Worm (Caenorhabditis elegans) whole organism, midembryonic: ENCODE data around the gene tax-6.

Source experiments
- T22C8.4 ChIP-seq: fragments of 200-800 bp; sonication (Bioruptor generic); IDR thresholded peaks from 2 replicates; pipeline ENCODE4 v1.3.6; 2022; ENCODE audit warnings: missing genetic modification characterization, missing compliant biosample characterization
- flt-1 ChIP-seq: fragments of 200-800 bp; sonication (Bioruptor generic); IDR thresholded peaks from 2 replicates; pipeline ENCODE4 v1.3.6; 2022; ENCODE audit warnings: missing genetic modification characterization, missing compliant biosample characterization
- med-1 ChIP-seq: sonication (generic microtip); optimal IDR thresholded peaks from 2 replicates; lab custom pipeline; 2017; ENCODE audit warnings: missing genetic modification characterization, mild to moderate bottlenecking, missing compliant biosample characterization, antibody characterized with exemption, missing genetic modification reagents; ENCODE audit not compliant: insufficient read depth
- ztf-29 ChIP-seq: fragments of 200-800 bp; sonication (Bioruptor generic); IDR thresholded peaks from 2 replicates; pipeline ENCODE4 v1.3.6; 2022; ENCODE audit warnings: missing genetic modification reagents, missing genetic modification characterization, missing compliant biosample characterization

DNA sequence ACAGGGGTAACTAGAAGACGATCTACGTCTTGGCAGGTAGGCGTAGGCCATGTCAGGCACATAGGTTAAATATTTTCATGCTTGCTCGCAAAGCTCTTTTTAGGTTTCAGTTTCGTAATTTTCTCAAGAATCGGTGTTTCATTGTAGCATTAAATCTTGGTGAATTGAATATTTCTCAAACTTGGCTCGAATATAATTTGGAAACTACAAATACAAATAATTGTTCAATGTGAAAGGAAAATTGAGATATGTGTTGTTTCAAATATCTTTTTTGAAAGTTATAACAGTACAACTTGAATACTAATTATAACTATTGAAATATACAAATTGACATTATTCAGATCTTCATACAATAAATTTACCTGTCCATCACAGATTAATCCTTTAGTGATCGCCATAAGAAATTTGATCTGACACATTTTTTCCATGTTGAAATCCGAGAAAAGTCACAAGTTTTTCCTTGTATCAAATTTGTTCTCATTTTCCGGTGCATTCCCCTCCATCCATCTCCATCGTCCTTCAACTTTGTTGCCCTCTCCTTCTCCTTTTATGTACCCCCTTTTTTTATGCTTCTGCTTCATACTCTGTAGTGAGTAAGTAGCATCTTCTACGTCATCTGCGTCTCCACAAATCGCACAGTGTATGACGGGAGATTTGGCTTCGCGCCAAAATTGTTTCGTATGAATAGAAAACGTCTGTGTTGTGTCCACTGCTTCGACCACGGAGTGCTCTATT, 22.9 kb upstream of the tax-6 start, which contains the start of gene C02F4.5:
- no peak for TF ChIP-seq ztf-29 (GFP tag; lab: Robert Waterston, UW)
- TF ChIP-seq med-1 (GFP tag; lab: Kevin White, UChicago), result no peak
- no peak for TF ChIP-seq T22C8.4 (GFP tag; lab: Robert Waterston, UW)
- TF ChIP-seq flt-1 (GFP tag; lab: Robert Waterston, UW), result no peak
